Worm (Caenorhabditis elegans) whole organism, young adult: Measurements from ENCODE around the gene srn-1.

ENCODE experiments used
- ama-1 ChIP-seq, 3 experiments: fragments of 150-350 bp in 1 of 3; sonication (generic microtip) in 2 of 3; optimal IDR thresholded peaks; 2 replicates each; lab custom pipeline; 2014 to 2018; ENCODE audit warnings: missing biosample characterization in 2 of 3, missing genetic modification characterization in 2 of 3, missing genetic modification reagents in 2 of 3
- let-607 ChIP-seq, 2 experiments: fragments of 200-800 bp in 1 of 2; sonication (Bioruptor generic) in 1 of 2; sonication (generic microtip) in 1 of 2; optimal IDR thresholded peaks; 2 replicates each; lab custom pipeline; 2016 to 2018; ENCODE audit warnings: mild to moderate bottlenecking in 2 of 2, missing compliant biosample characterization in 2 of 2, missing genetic modification characterization in 2 of 2, moderate library complexity in 2 of 2, missing genotype in 1 of 2
- madf-10 ChIP-seq: sonication (generic microtip); optimal IDR thresholded peaks from 2 replicates; lab custom pipeline; 2016; ENCODE audit warnings: mild to moderate bottlenecking, missing genetic modification characterization, missing compliant biosample characterization

DNA sequence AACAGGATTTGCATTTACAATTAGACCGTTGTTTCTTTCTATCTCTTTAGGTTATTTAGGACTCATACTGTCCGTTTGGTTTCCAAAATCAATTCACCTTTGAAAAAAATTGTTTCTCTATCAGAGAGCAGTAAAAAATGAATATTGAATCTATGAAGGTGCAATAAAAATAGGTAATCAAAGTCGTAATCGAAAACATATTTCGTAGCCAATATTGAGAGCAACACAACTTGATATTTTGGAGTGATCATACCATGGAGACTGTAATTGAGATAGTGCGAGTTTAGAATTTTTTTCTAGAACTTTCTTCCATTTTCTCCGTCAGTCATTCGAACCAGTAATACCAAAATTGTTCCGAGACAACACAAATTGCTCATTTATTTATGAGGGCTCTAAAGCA lies 15.7 kb downstream of the srn-1 start, which contains the start of gene F31F7.2:
- TF ChIP-seq madf-10 (tag; lab: Kevin White, UChicago) (no peak), ama-1 (optimal IDR thresholded peaks at IDR 0.05; lab: Kevin White, UChicago) (no peak), ama-1 (GFP tag; optimal IDR thresholded peaks at IDR 0.05; lab: Kevin White, UChicago) (no peak), let-607 (tag; optimal IDR thresholded peaks at IDR 0.05; lab: Kevin White, UChicago) (no peak)
